Worm (Caenorhabditis elegans): ENCODE results near the gene nhr-248.

- TF ChIP-seq nfya-1 (tag; optimal IDR thresholded peaks at IDR 0.05) (no peak), unc-55 (GFP tag; optimal IDR thresholded peaks at IDR 0.05) (no peak), F13H6.1 (tag; optimal IDR thresholded peaks at IDR 0.05) (no peak), rnt-1 (tag; optimal IDR thresholded peaks at IDR 0.05) (no peak)
Observed at ce11 chrV:17100829-17101228, 3.6 kb downstream of the nhr-248 start, which contains the start of gene ZK218.5.

All from whole organism, late embryonic.